Worm (Caenorhabditis elegans) whole organism, midembryonic: ENCODE measurements around the gene str-252.

Experiments used
- T22C8.4 ChIP-seq: fragments of 200-800 bp; sonication (Bioruptor generic); IDR thresholded peaks from 2 replicates; pipeline ENCODE4 v1.3.6; 2022; ENCODE audit warnings: missing genetic modification characterization, missing compliant biosample characterization
- cog-1 ChIP-seq: sonication (generic microtip); optimal IDR thresholded peaks from 2 replicates; lab custom pipeline; 2016; ENCODE audit warnings: missing genetic modification characterization, missing compliant biosample characterization
- flt-1 ChIP-seq: fragments of 200-800 bp; sonication (Bioruptor generic); IDR thresholded peaks from 2 replicates; pipeline ENCODE4 v1.3.6; 2022; ENCODE audit warnings: missing genetic modification characterization, missing compliant biosample characterization
- klf-2 ChIP-seq: fragments of 200-800 bp; sonication (Bioruptor generic); conservative IDR thresholded peaks from 2 replicates; pipeline ENCODE4 v1.3.6; 2022; ENCODE audit warnings: missing genetic modification reagents, missing genetic modification characterization, missing compliant biosample characterization
- med-1 ChIP-seq: sonication (generic microtip); optimal IDR thresholded peaks from 2 replicates; lab custom pipeline; 2017; ENCODE audit warnings: missing genetic modification characterization, mild to moderate bottlenecking, missing compliant biosample characterization, antibody characterized with exemption, missing genetic modification reagents; ENCODE audit not compliant: insufficient read depth
- ref-1 ChIP-seq: fragments of 200-800 bp; sonication (Bioruptor generic); conservative IDR thresholded peaks from 2 replicates; pipeline ENCODE4 v1.3.6; 2022; ENCODE audit warnings: missing genetic modification reagents, missing genetic modification characterization, missing compliant biosample characterization
- tab-1 ChIP-seq: fragments of 200-800 bp; sonication (Bioruptor generic); IDR thresholded peaks from 2 replicates; pipeline ENCODE4 v1.3.6; 2022; ENCODE audit warnings: missing genetic modification characterization, missing compliant biosample characterization
- ztf-23 ChIP-seq: fragments of 200-800 bp; sonication (Bioruptor generic); IDR thresholded peaks from 2 replicates; pipeline ENCODE4 v1.3.6; 2022; ENCODE audit warnings: missing genetic modification reagents, missing genetic modification characterization, missing compliant biosample characterization
- ztf-29 ChIP-seq: fragments of 200-800 bp; sonication (Bioruptor generic); IDR thresholded peaks from 2 replicates; pipeline ENCODE4 v1.3.6; 2022; ENCODE audit warnings: missing genetic modification reagents, missing genetic modification characterization, missing compliant biosample characterization

Gene str-252

ce11 chrV:13949752-13950151 is 33.5 kb downstream of the str-252 start, which contains the start of gene R10D12.7:
R10D12.7 (plus strand) TSS chrV:13950052.
- no peak for TF ChIP-seq tab-1 (GFP tag; lab: Robert Waterston, UW)
- no peak for TF ChIP-seq ztf-29 (GFP tag; lab: Robert Waterston, UW)
- no peak for TF ChIP-seq med-1 (GFP tag; lab: Kevin White, UChicago)
- no peak for TF ChIP-seq flt-1 (GFP tag; lab: Robert Waterston, UW)
- no peak for TF ChIP-seq ztf-23 (GFP tag; lab: Robert Waterston, UW)
- no peak for TF ChIP-seq ref-1 (GFP tag; lab: Robert Waterston, UW)
- no peak for TF ChIP-seq klf-2 (GFP tag; lab: Robert Waterston, UW)
- TF ChIP-seq T22C8.4 (GFP tag; lab: Robert Waterston, UW) = no peak
- no peak for TF ChIP-seq cog-1 (tag; lab: Kevin White, UChicago)

DNA sequence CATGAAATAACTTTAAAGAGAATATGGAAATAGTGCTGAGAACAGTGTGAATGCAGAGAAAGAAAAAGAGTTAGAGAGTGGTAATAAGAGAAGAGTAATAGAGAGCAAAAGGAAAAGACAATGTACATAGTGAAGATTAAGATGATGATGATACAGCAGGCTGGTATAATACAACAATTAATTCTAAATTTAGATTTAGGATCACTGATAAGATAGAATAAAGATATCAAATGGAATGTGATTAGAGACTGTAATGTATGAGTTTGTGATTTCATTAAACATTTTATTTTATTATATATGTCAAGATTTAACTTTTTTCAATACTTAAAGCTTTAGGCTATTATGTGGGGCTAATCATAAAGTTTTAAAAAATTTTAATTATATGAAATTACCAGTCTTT is 36.9 kb downstream of the str-252 start, which contains the start of gene R10D12.8:
TSS of gene R10D12.8 (minus strand) at position 101 of the 400 bp plus-strand sequence.
- TF ChIP-seq med-1 (GFP tag; lab: Kevin White, UChicago) (no peak), T22C8.4 (GFP tag; lab: Robert Waterston, UW) (no peak), ref-1 (GFP tag; lab: Robert Waterston, UW) (no peak), ztf-23 (GFP tag; lab: Robert Waterston, UW) (no peak), ztf-29 (GFP tag; lab: Robert Waterston, UW) (no peak), cog-1 (tag; lab: Kevin White, UChicago) (no peak), klf-2 (GFP tag; lab: Robert Waterston, UW) (no peak), flt-1 (GFP tag; lab: Robert Waterston, UW) (no peak), tab-1 (GFP tag; lab: Robert Waterston, UW) (no peak)

DNA sequence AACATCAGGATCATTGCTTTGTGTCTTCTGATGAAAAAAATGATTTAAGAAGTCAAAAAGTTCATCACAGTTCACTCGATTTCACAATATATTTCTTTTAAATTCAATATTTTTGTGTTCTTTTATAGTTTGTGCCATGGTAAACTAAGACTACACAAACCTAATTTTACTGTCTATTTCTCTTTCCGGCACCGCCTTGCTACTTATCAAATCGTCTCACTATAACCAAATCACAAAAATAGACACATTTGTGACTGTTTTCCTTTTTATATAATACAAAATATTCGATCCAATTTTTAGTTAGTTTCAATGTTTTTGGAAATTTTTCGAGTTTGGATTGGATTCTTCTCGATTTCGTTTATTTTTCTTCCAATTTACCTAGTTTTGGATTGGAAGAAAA is 37.8 kb downstream of the str-252 start, which contains the start of gene swt-6:
TSS of gene swt-6 (plus strand) at position 301 of the 400 bp plus-strand sequence.
- no peak for TF ChIP-seq klf-2 (GFP tag; lab: Robert Waterston, UW)
- TF ChIP-seq ztf-29 (GFP tag; lab: Robert Waterston, UW) = no peak
- no peak for TF ChIP-seq T22C8.4 (GFP tag; lab: Robert Waterston, UW)
- TF ChIP-seq flt-1 (GFP tag; lab: Robert Waterston, UW) = no peak
- no peak for TF ChIP-seq tab-1 (GFP tag; lab: Robert Waterston, UW)
- TF ChIP-seq med-1 (GFP tag; lab: Kevin White, UChicago) = no peak
- TF ChIP-seq ztf-23 (GFP tag; lab: Robert Waterston, UW) = no peak
- no peak for TF ChIP-seq ref-1 (GFP tag; lab: Robert Waterston, UW)
- no peak for TF ChIP-seq cog-1 (tag; lab: Kevin White, UChicago)

- TF ChIP-seq tab-1 (GFP tag; lab: Robert Waterston, UW) (no peak), med-1 (GFP tag; lab: Kevin White, UChicago) (no peak), flt-1 (GFP tag; lab: Robert Waterston, UW) (no peak), ztf-23 (GFP tag; lab: Robert Waterston, UW) (no peak), ref-1 (GFP tag; lab: Robert Waterston, UW) (no peak), T22C8.4 (GFP tag; lab: Robert Waterston, UW) (no peak), ztf-29 (GFP tag; lab: Robert Waterston, UW) (no peak), klf-2 (GFP tag; lab: Robert Waterston, UW) (no peak), cog-1 (tag; lab: Kevin White, UChicago) (no peak)
These were observed 39.2 kb downstream of the str-252 start for ce11 chrV:13955370-13956089.

ce11 chrV:13957691-13958090 is 41.4 kb downstream of the str-252 start:
- TF ChIP-seq T22C8.4 (GFP tag; lab: Robert Waterston, UW) (no peak), tab-1 (GFP tag; lab: Robert Waterston, UW) (no peak), klf-2 (GFP tag; lab: Robert Waterston, UW) (no peak), flt-1 (GFP tag; lab: Robert Waterston, UW) (no peak), ztf-23 (GFP tag; lab: Robert Waterston, UW) (no peak), med-1 (GFP tag; lab: Kevin White, UChicago) (no peak), cog-1 (tag; lab: Kevin White, UChicago) (no peak), ztf-29 (GFP tag; lab: Robert Waterston, UW) (no peak), ref-1 (GFP tag; lab: Robert Waterston, UW) (no peak)

- TF ChIP-seq cog-1 (tag; lab: Kevin White, UChicago) = no peak
- TF ChIP-seq ztf-29 (GFP tag; lab: Robert Waterston, UW) = no peak
- no peak for TF ChIP-seq klf-2 (GFP tag; lab: Robert Waterston, UW)
These were observed 42.0 kb downstream of the str-252 start, which contains the start of gene R10D12.10 for ce11 chrV:13958247-13958646. R10D12.10 (minus strand) TSS chrV:13958347.

DNA sequence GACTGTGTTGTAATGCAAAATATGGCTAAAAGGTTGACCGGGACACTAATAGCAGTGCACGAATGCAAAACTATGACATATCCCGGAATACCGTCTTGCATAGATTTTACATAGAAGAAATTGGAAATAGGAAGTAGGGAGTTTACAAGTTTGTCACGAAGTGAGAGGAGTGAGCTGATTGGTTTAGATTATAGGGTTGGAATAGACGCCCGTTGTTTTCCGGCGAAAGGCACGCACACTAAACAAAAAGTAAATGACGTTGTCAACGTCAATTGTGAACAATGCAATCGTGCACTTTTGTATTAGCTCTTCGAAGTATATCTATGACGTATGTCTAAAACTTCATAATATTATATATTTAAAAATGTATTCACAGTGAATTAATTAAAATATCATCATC is 44.6 kb downstream of the str-252 start, which contains the start of gene srh-24:
TSS of gene srh-24 (minus strand) at position 101 of the 400 bp plus-strand sequence.
- no peak for TF ChIP-seq ztf-29 (GFP tag; lab: Robert Waterston, UW)
- TF ChIP-seq med-1 (GFP tag; lab: Kevin White, UChicago) = no peak
- TF ChIP-seq ref-1 (GFP tag; lab: Robert Waterston, UW) = no peak
- TF ChIP-seq flt-1 (GFP tag; lab: Robert Waterston, UW) = no peak
- no peak for TF ChIP-seq tab-1 (GFP tag; lab: Robert Waterston, UW)
- no peak for TF ChIP-seq T22C8.4 (GFP tag; lab: Robert Waterston, UW)
- no peak for TF ChIP-seq cog-1 (tag; lab: Kevin White, UChicago)
- TF ChIP-seq ztf-23 (GFP tag; lab: Robert Waterston, UW) = no peak
- no peak for TF ChIP-seq klf-2 (GFP tag; lab: Robert Waterston, UW)

ce11 chrV:13961927-13962419 is 45.7 kb downstream of the str-252 start, which contains the start of the genes algn-13 and R10D12.13:
algn-13 (minus strand) TSS chrV:13961977.
R10D12.13 (plus strand) TSS chrV:13962417.
- TF ChIP-seq ztf-29 (GFP tag; lab: Robert Waterston, UW) (peak; percentile 68), med-1 (GFP tag; lab: Kevin White, UChicago) (peak; percentile 95), klf-2 (GFP tag; lab: Robert Waterston, UW) (peak; percentile 82; the same call in 1 of the 2 replicates), ztf-23 (GFP tag; lab: Robert Waterston, UW) (peak; percentile 89), cog-1 (tag; lab: Kevin White, UChicago) (peak; percentile 71), T22C8.4 (GFP tag; lab: Robert Waterston, UW) (peak; percentile 68), flt-1 (GFP tag; lab: Robert Waterston, UW) (peak; percentile 88), tab-1 (GFP tag; lab: Robert Waterston, UW) (peak; percentile 89), ref-1 (GFP tag; lab: Robert Waterston, UW) (no peak; the same call in 1 of the 2 replicates)
